Fruit fly (Drosophila melanogaster) whole organism, embryonic: ENCODE measurements around the gene in.

ENCODE experiments used
- Asciz ChIP-seq: fragments of 200-800 bp; sonication (Bioruptor generic); optimal IDR thresholded peaks from 2 replicates; lab custom pipeline; 2017; ENCODE audit warnings: missing biosample characterization, mild to moderate bottlenecking, missing genetic modification characterization, missing genetic modification reagents
- BEAF-32 ChIP-seq: fragments of 200-800 bp; sonication (Bioruptor generic); optimal IDR thresholded peaks from 3 replicates; lab custom pipeline; 2017; ENCODE audit warnings: missing biosample characterization, missing genetic modification characterization, mild to moderate bottlenecking, moderate library complexity, missing genetic modification reagents
- Bdp1 ChIP-seq: fragments of 200-800 bp; sonication (Bioruptor generic); optimal IDR thresholded peaks from 3 replicates; lab custom pipeline; 2016; ENCODE audit warnings: missing biosample characterization, missing genetic modification characterization
- BtbVII ChIP-seq: fragments of 200-800 bp; sonication (Bioruptor generic); optimal IDR thresholded peaks from 3 replicates; lab custom pipeline; 2017; ENCODE audit warnings: missing biosample characterization, mild to moderate bottlenecking, missing genetic modification characterization
- CG10274 ChIP-seq: fragments of 200-800 bp; sonication (Bioruptor generic); optimal IDR thresholded peaks from 3 replicates; lab custom pipeline; 2017; ENCODE audit warnings: missing biosample characterization, mild to moderate bottlenecking, missing genetic modification characterization
- CG12155 ChIP-seq: fragments of 200-800 bp; sonication (Bioruptor generic); optimal IDR thresholded peaks from 3 replicates; lab custom pipeline; 2016; ENCODE audit warnings: missing biosample characterization, missing genetic modification characterization
- CG12219 ChIP-seq: fragments of 200-800 bp; sonication (Bioruptor generic); optimal IDR thresholded peaks from 3 replicates; lab custom pipeline; 2018; ENCODE audit warnings: missing biosample characterization, mild to moderate bottlenecking, missing genetic modification characterization
- CG12744 ChIP-seq: fragments of 200-800 bp; sonication (Bioruptor generic); optimal IDR thresholded peaks from 2 replicates; lab custom pipeline; 2016; ENCODE audit warnings: missing biosample characterization, missing genetic modification characterization
- CG1602 ChIP-seq: fragments of 200-800 bp; sonication (Bioruptor generic); optimal IDR thresholded peaks from 3 replicates; lab custom pipeline; 2016; ENCODE audit warnings: missing biosample characterization, missing genetic modification characterization
- CG18599 ChIP-seq: fragments of 200-800 bp; sonication (Bioruptor generic); optimal IDR thresholded peaks from 3 replicates; lab custom pipeline; 2017; ENCODE audit warnings: missing biosample characterization, missing genetic modification characterization, mild to moderate bottlenecking, moderate library complexity, missing genetic modification reagents
- CG18619 ChIP-seq: fragments of 200-800 bp; sonication (Bioruptor generic); optimal IDR thresholded peaks from 3 replicates; lab custom pipeline; 2017; ENCODE audit warnings: missing biosample characterization, mild to moderate bottlenecking, missing genetic modification characterization
- CG2129 ChIP-seq: fragments of 200-800 bp; sonication (Bioruptor generic); IDR thresholded peaks from 2 replicates; pipeline ENCODE4 v1.3.6; 2022; ENCODE audit warnings: missing biosample characterization, missing genetic modification characterization; ENCODE audit not compliant: partially characterized antibody
- CG31224 ChIP-seq: fragments of 200-800 bp; sonication (Bioruptor generic); IDR thresholded peaks from 2 replicates; pipeline ENCODE4 v1.3.6; 2022; ENCODE audit warnings: missing biosample characterization, missing genetic modification characterization
- CG31388 ChIP-seq: fragments of 200-800 bp; sonication (Bioruptor generic); optimal IDR thresholded peaks from 2 replicates; lab custom pipeline; 2016; ENCODE audit warnings: missing biosample characterization, missing genetic modification characterization
- CG3163 ChIP-seq: fragments of 200-800 bp; sonication (Bioruptor generic); optimal IDR thresholded peaks from 3 replicates; lab custom pipeline; 2016; ENCODE audit warnings: missing biosample characterization, missing genetic modification characterization
- CG3281 ChIP-seq: fragments of 200-800 bp; sonication (Bioruptor generic); optimal IDR thresholded peaks from 3 replicates; lab custom pipeline; 2017; ENCODE audit warnings: missing biosample characterization, mild to moderate bottlenecking, missing genetic modification characterization
- CG42726 ChIP-seq: fragments of 200-800 bp; sonication (Bioruptor generic); IDR thresholded peaks from 2 replicates; pipeline ENCODE4 v1.3.6; 2022; ENCODE audit warnings: missing biosample characterization, missing genetic modification characterization; ENCODE audit not compliant: partially characterized antibody
- CG4404 ChIP-seq: fragments of 200-800 bp; sonication (Bioruptor generic); IDR thresholded peaks from 2 replicates; pipeline ENCODE4 v1.3.6; 2022; ENCODE audit warnings: missing biosample characterization, missing genetic modification characterization
- CG6854 ChIP-seq: fragments of 200-800 bp; sonication (Bioruptor generic); optimal IDR thresholded peaks from 3 replicates; lab custom pipeline; 2017; ENCODE audit warnings: missing biosample characterization, mild to moderate bottlenecking, missing genetic modification characterization
- CG8388 ChIP-seq: fragments of 200-800 bp; sonication (Bioruptor generic); optimal IDR thresholded peaks from 2 replicates; lab custom pipeline; 2019; ENCODE audit warnings: missing biosample characterization, mild to moderate bottlenecking, missing genetic modification characterization, moderate library complexity
- CG8944 ChIP-seq: fragments of 200-800 bp; sonication (Bioruptor generic); optimal IDR thresholded peaks from 3 replicates; lab custom pipeline; 2016; ENCODE audit warnings: missing biosample characterization, missing genetic modification characterization
- CkIIα-i1 ChIP-seq: fragments of 200-800 bp; sonication (Bioruptor generic); IDR thresholded peaks from 2 replicates; pipeline ENCODE4 v1.3.6; 2022; ENCODE audit warnings: missing biosample characterization, missing genetic modification characterization
- D19B ChIP-seq: fragments of 200-800 bp; sonication (Bioruptor generic); optimal IDR thresholded peaks from 2 replicates; lab custom pipeline; 2017; ENCODE audit warnings: missing biosample characterization, mild to moderate bottlenecking, missing genetic modification characterization
- Ets97D ChIP-seq: fragments of 200-800 bp; sonication (Bioruptor generic); optimal IDR thresholded peaks from 3 replicates; lab custom pipeline; 2016; ENCODE audit warnings: missing biosample characterization, missing genetic modification characterization
- H15 ChIP-seq: fragments of 200-800 bp; sonication (Bioruptor generic); IDR thresholded peaks from 3 replicates; pipeline ENCODE4 v1.3.6; 2022; ENCODE audit warnings: missing biosample characterization, missing genetic modification characterization
- MBD-R2 ChIP-seq: fragments of 200-800 bp; sonication (Bioruptor generic); IDR thresholded peaks from 2 replicates; pipeline ENCODE4 v1.3.6; 2022; ENCODE audit warnings: missing biosample characterization, missing genetic modification characterization
- NfI ChIP-seq: fragments of 200-800 bp; sonication (Bioruptor generic); optimal IDR thresholded peaks from 3 replicates; lab custom pipeline; 2018; ENCODE audit warnings: missing biosample characterization, mild to moderate bottlenecking, missing genetic modification characterization, moderate library complexity
- Poxn ChIP-seq: fragments of 200-800 bp; sonication (Bioruptor generic); IDR thresholded peaks from 2 replicates; pipeline ENCODE4 v1.3.6; 2022; ENCODE audit warnings: missing biosample characterization, missing genetic modification characterization
- Spps ChIP-seq: fragments of 200-800 bp; sonication (Bioruptor generic); optimal IDR thresholded peaks from 2 replicates; lab custom pipeline; 2018; ENCODE audit warnings: missing biosample characterization, mild to moderate bottlenecking, missing genetic modification characterization
- Vsx1 ChIP-seq: fragments of 200-800 bp; sonication (Bioruptor generic); optimal IDR thresholded peaks from 2 replicates; lab custom pipeline; 2017; ENCODE audit warnings: missing biosample characterization, mild to moderate bottlenecking, missing genetic modification characterization, missing genetic modification reagents
- amos ChIP-seq: fragments of 200-800 bp; sonication (Bioruptor generic); IDR thresholded peaks from 2 replicates; pipeline ENCODE4 v1.3.6; 2022; ENCODE audit warnings: missing biosample characterization, missing genetic modification characterization; ENCODE audit not compliant: partially characterized antibody
- ap ChIP-seq: fragments of 200-800 bp; sonication (Bioruptor generic); IDR thresholded peaks from 2 replicates; pipeline ENCODE4 v1.3.6; 2022; ENCODE audit warnings: missing biosample characterization, missing genetic modification characterization
- bab2 ChIP-seq: fragments of 200-800 bp; sonication (Bioruptor generic); optimal IDR thresholded peaks from 2 replicates; lab custom pipeline; 2016; ENCODE audit warnings: missing biosample characterization, missing genetic modification characterization
- cad ChIP-seq: fragments of >200 bp; optimal IDR thresholded peaks from 2 replicates; lab custom pipeline; 2017; ENCODE audit warnings: missing biosample characterization, missing genetic modification characterization
- chn ChIP-seq: fragments of 200-800 bp; sonication (Bioruptor generic); optimal IDR thresholded peaks from 2 replicates; lab custom pipeline; 2016; ENCODE audit warnings: missing biosample characterization, missing genetic modification characterization
- dimm ChIP-seq: fragments of 200-800 bp; sonication (Bioruptor generic); IDR thresholded peaks from 2 replicates; pipeline ENCODE4 v1.3.6; 2022; ENCODE audit warnings: missing biosample characterization, missing genetic modification characterization
- dmrt11E ChIP-seq: fragments of 200-800 bp; sonication (Bioruptor generic); optimal IDR thresholded peaks from 3 replicates; lab custom pipeline; 2018; ENCODE audit warnings: missing biosample characterization, mild to moderate bottlenecking, missing genetic modification characterization, moderate library complexity
- fru ChIP-seq: fragments of >200 bp; optimal IDR thresholded peaks from 2 replicates; lab custom pipeline; 2017
- hbn ChIP-seq: fragments of 200-800 bp; sonication (Bioruptor generic); IDR thresholded peaks from 2 replicates; pipeline ENCODE4 v1.3.6; 2022; ENCODE audit warnings: missing biosample characterization, missing genetic modification characterization; ENCODE audit not compliant: partially characterized antibody
- ken ChIP-seq: fragments of 200-800 bp; sonication (Bioruptor generic); IDR thresholded peaks from 3 replicates; pipeline ENCODE4 v1.3.6; 2022; ENCODE audit warnings: missing biosample characterization, missing genetic modification characterization
- oc ChIP-seq: fragments of 200-800 bp; sonication (Bioruptor generic); optimal IDR thresholded peaks from 2 replicates; lab custom pipeline; 2018; ENCODE audit warnings: missing biosample characterization, mild to moderate bottlenecking, missing genetic modification characterization, moderate library complexity
- pnt ChIP-seq: fragments of 200-800 bp; sonication (Bioruptor generic); optimal IDR thresholded peaks from 3 replicates; lab custom pipeline; 2016; ENCODE audit warnings: missing biosample characterization, missing genetic modification characterization
- so ChIP-seq: fragments of 200-800 bp; sonication (Bioruptor generic); IDR thresholded peaks from 3 replicates; pipeline ENCODE4 v1.3.6; 2022; ENCODE audit warnings: missing biosample characterization, missing genetic modification characterization
- sqz ChIP-seq: fragments of 200-800 bp; sonication (Bioruptor generic); optimal IDR thresholded peaks from 3 replicates; lab custom pipeline; 2018; ENCODE audit warnings: missing biosample characterization, mild to moderate bottlenecking, missing genetic modification characterization
- unc-4 ChIP-seq: fragments of 200-800 bp; sonication (Bioruptor generic); IDR thresholded peaks from 2 replicates; pipeline ENCODE4 v1.3.6; 2022; ENCODE audit warnings: missing biosample characterization, missing genetic modification characterization; ENCODE audit not compliant: partially characterized antibody
- unpg ChIP-seq: fragments of 200-800 bp; sonication (Bioruptor generic); optimal IDR thresholded peaks from 3 replicates; lab custom pipeline; 2018; ENCODE audit warnings: missing biosample characterization, mild to moderate bottlenecking, missing genetic modification characterization, moderate library complexity
- vnd ChIP-seq: fragments of 200-800 bp; sonication (Bioruptor generic); IDR thresholded peaks from 3 replicates; pipeline ENCODE4 v1.3.6; 2022; ENCODE audit warnings: missing biosample characterization, missing genetic modification characterization; ENCODE audit not compliant: partially characterized antibody
- wek ChIP-seq: fragments of 200-800 bp; sonication (Bioruptor generic); optimal IDR thresholded peaks from 3 replicates; lab custom pipeline; 2018; ENCODE audit warnings: missing biosample characterization, mild to moderate bottlenecking, missing genetic modification characterization, moderate library complexity
- zen ChIP-seq: fragments of 200-800 bp; sonication (Bioruptor generic); optimal IDR thresholded peaks from 3 replicates; lab custom pipeline; 2018; ENCODE audit warnings: missing biosample characterization, mild to moderate bottlenecking, missing genetic modification characterization, moderate library complexity

Gene in

DNA sequence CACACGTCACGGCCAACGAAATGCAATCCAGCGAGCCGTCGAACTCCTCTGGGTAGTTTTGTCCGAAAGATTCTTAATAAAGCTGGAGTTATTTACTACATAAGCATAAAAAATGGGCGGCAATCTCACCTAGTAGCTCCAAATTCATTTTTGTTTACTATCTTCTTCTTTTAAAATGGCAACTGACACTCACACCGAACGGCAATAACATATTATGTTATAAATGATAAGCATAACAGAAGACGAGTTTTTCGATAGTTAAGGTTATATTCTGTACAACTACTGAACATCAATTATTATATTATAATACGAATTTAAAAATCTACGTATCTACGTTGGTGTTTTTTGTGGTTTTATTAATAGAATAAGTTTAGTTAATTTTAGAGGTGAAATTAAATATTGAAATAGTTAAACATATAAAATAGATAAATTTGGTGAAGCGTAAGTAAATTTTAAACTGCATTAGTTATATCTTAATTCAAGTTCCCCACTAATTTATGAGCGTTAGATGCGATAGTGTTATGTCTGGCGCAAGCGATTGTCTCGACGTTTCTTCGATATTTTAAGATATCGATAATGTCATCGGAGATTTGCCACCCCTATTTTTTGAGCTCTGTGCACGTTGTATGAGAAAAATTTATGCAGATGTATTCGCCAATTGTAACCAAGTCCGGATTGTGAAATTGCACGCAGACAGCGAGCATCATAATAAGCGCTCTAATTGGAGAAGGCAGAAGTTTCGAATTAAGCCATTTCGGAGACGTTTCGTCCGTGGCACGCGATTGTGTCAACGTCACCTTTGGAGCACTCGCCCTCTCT, 19.0 kb upstream of the in start, which contains the start of the genes Rbbp5 and eRF1 (continued):
- TF ChIP-seq MBD-R2 (GFP tag; lab: Robert Waterston, UW) (peak; percentile 70), sqz (GFP tag; lab: Kevin White, UChicago) (no peak), Poxn (GFP tag; lab: Robert Waterston, UW) (no peak), CG6854 (no peak), ap (GFP tag; lab: Robert Waterston, UW) (peak; percentile 63), unc-4 (peak; percentile 83), CG2129 (GFP tag; lab: Robert Waterston, UW) (peak; percentile 73), Asciz (no peak), unpg (peak; percentile 73), CG3163 (no peak), CG8944 (GFP tag; lab: Kevin White, UChicago) (peak; percentile 41), BtbVII (GFP tag; lab: Kevin White, UChicago) (peak; percentile 47), CG12155 (GFP tag; lab: Kevin White, UChicago) (peak; percentile 78), CG10274 (no peak), H15 (GFP tag; lab: Robert Waterston, UW) (peak; percentile 70; the same call in 1 of the 3 replicates), Ets97D (GFP tag; lab: Kevin White, UChicago) (peak; percentile 54), CG12219 (GFP tag; lab: Kevin White, UChicago) (no peak), hbn (GFP tag; lab: Robert Waterston, UW) (peak; percentile 79), dmrt11E (peak; percentile 71), so (no peak), CG1602 (peak; percentile 57), zen (tag; lab: Kevin White, UChicago) (peak; percentile 79), pnt (GFP tag; lab: Kevin White, UChicago) (peak; percentile 57), Spps (tag; lab: Kevin White, UChicago) (peak; percentile 38), CG31388 (peak; percentile 65), CG4404 (GFP tag; lab: Robert Waterston, UW) (no peak), vnd (GFP tag; lab: Robert Waterston, UW) (peak; percentile 89), fru (lab: Kevin White, UChicago) (no peak), NfI (peak; percentile 63), chn (peak; percentile 71), cad (GFP tag; lab: Kevin White, UChicago) (no peak), Bdp1 (peak; percentile 49), oc (tag; lab: Kevin White, UChicago) (no peak), CG3281 (GFP tag; lab: Kevin White, UChicago) (peak; percentile 30), wek (GFP tag; lab: Kevin White, UChicago) (no peak), ken (GFP tag; lab: Robert Waterston, UW) (no peak; the same call in 2 of the 3 replicates), CG18619 (GFP tag; lab: Kevin White, UChicago) (peak; percentile 40), bab2 (GFP tag; lab: Kevin White, UChicago) (peak; percentile 60), D19B (GFP tag; lab: Kevin White, UChicago) (no peak), amos (peak; percentile 96), dimm (GFP tag; lab: Robert Waterston, UW) (no peak), Vsx1 (GFP tag; lab: Kevin White, UChicago) (no peak), CG42726 (GFP tag; lab: Robert Waterston, UW) (peak; percentile 93), CG31224 (no peak; the same call in 1 of the 2 replicates), BEAF-32 (GFP tag; lab: Kevin White, UChicago) (peak; percentile 95), CG12744 (GFP tag; lab: Kevin White, UChicago) (no peak), CkIIα-i1 (no peak), CG8388 (peak; percentile 72), CG18599 (GFP tag; lab: Kevin White, UChicago) (no peak)
